Worm (Caenorhabditis elegans) whole organism, young adult: ENCODE measurements around the gene srh-236.

Source experiments
- B0035.1 ChIP-seq: sonication (generic microtip); optimal IDR thresholded peaks from 2 replicates; lab custom pipeline; 2016; ENCODE audit warnings: missing genetic modification characterization, mild to moderate bottlenecking, missing compliant biosample characterization, missing genotype, missing genetic modification reagents
- D2030.7 ChIP-seq: fragments of 200-800 bp; sonication (Bioruptor generic); IDR thresholded peaks from 2 replicates; pipeline ENCODE4 v1.3.6; 2022; ENCODE audit warnings: missing genetic modification reagents, missing genetic modification characterization, missing compliant biosample characterization
- egl-44 ChIP-seq: fragments of 200-800 bp; sonication (Bioruptor generic); IDR thresholded peaks from 2 replicates; pipeline ENCODE4 v1.3.6; 2022; ENCODE audit warnings: missing genetic modification reagents, missing genetic modification characterization, missing compliant biosample characterization

ce11 chrV:17173738-17174137, 38.1 kb downstream of the srh-236 start, which contains the start of gene srbc-25:
- TF ChIP-seq B0035.1 (tag; lab: Kevin White, UChicago) = no peak
- TF ChIP-seq D2030.7 = no peak
- no peak for TF ChIP-seq egl-44 (GFP tag; lab: Robert Waterston, UW)
